Worm (Caenorhabditis elegans) whole organism, young adult: ENCODE results near the gene mrp-5.

Experiments used
- B0019.2 ChIP-seq: fragments of 200-800 bp; sonication (Bioruptor generic); conservative IDR thresholded peaks from 2 replicates; pipeline ENCODE4 v1.3.6; 2022; ENCODE audit warnings: missing genetic modification reagents, missing genetic modification characterization, missing compliant biosample characterization
- B0336.3 ChIP-seq: fragments of 200-800 bp; sonication (Bioruptor generic); IDR thresholded peaks from 2 replicates; pipeline ENCODE4 v1.3.6; 2022; ENCODE audit warnings: missing genetic modification characterization, missing compliant biosample characterization
- C17E4.6 ChIP-seq: fragments of 200-800 bp; sonication (Bioruptor generic); IDR thresholded peaks from 2 replicates; pipeline ENCODE4 v1.3.6; 2022; ENCODE audit warnings: missing genetic modification reagents, missing genetic modification characterization, missing compliant biosample characterization
- D2030.7 ChIP-seq: fragments of 200-800 bp; sonication (Bioruptor generic); IDR thresholded peaks from 2 replicates; pipeline ENCODE4 v1.3.6; 2022; ENCODE audit warnings: missing genetic modification reagents, missing genetic modification characterization, missing compliant biosample characterization
- F39B2.1 ChIP-seq: fragments of 200-800 bp; sonication (Bioruptor generic); IDR thresholded peaks from 2 replicates; pipeline ENCODE4 v1.3.6; 2022; ENCODE audit warnings: missing genetic modification reagents, missing genetic modification characterization, missing compliant biosample characterization
- F57A8.1 ChIP-seq: fragments of 200-800 bp; sonication (Bioruptor generic); optimal IDR thresholded peaks from 2 replicates; lab custom pipeline; 2018; ENCODE audit warnings: mild to moderate bottlenecking, missing genetic modification characterization, moderate library complexity, missing compliant biosample characterization
- Y79H2A.3 ChIP-seq: fragments of 200-800 bp; sonication (Bioruptor generic); conservative IDR thresholded peaks from 2 replicates; pipeline ENCODE4 v1.3.6; 2022; ENCODE audit warnings: missing genetic modification reagents, missing genetic modification characterization, missing compliant biosample characterization
- Y95B8A.8 ChIP-seq: fragments of 200-800 bp; sonication (Bioruptor generic); IDR thresholded peaks from 2 replicates; pipeline ENCODE4 v1.3.6; 2022; ENCODE audit warnings: missing genetic modification reagents, missing genetic modification characterization, missing compliant biosample characterization
- ama-1 ChIP-seq, 3 experiments: fragments of 150-350 bp in 1 of 3; sonication (generic microtip) in 2 of 3; optimal IDR thresholded peaks; 2 replicates each; lab custom pipeline; 2014 to 2018; ENCODE audit warnings: missing biosample characterization in 2 of 3, missing genetic modification characterization in 2 of 3, missing genetic modification reagents in 2 of 3
- attf-6 ChIP-seq: fragments of 200-800 bp; sonication (Bioruptor generic); IDR thresholded peaks from 2 replicates; pipeline ENCODE4 v1.3.6; 2022; ENCODE audit warnings: missing genetic modification reagents, missing genetic modification characterization, missing compliant biosample characterization
- bed-2 ChIP-seq: fragments of 200-800 bp; sonication (Bioruptor generic); IDR thresholded peaks from 2 replicates; pipeline ENCODE4 v1.3.6; 2022; ENCODE audit warnings: missing genetic modification reagents, missing genetic modification characterization, missing compliant biosample characterization
- ccch-3 ChIP-seq: fragments of 200-800 bp; sonication (Bioruptor generic); optimal IDR thresholded peaks from 2 replicates; lab custom pipeline; 2018; ENCODE audit warnings: mild to moderate bottlenecking, missing genetic modification characterization, missing compliant biosample characterization
- ceh-40 ChIP-seq: fragments of 200-800 bp; sonication (Bioruptor generic); IDR thresholded peaks from 2 replicates; pipeline ENCODE4 v1.3.6; 2022; ENCODE audit warnings: missing genetic modification characterization, missing compliant biosample characterization
- ceh-58 ChIP-seq: fragments of 200-800 bp; sonication (Bioruptor generic); IDR thresholded peaks from 2 replicates; pipeline ENCODE4 v1.3.6; 2022; ENCODE audit warnings: missing genetic modification characterization, missing compliant biosample characterization
- ceh-79 ChIP-seq: sonication (generic microtip); optimal IDR thresholded peaks from 2 replicates; lab custom pipeline; 2017; ENCODE audit warnings: mild to moderate bottlenecking, missing genetic modification characterization, missing compliant biosample characterization
- chd-7 ChIP-seq: sonication (generic microtip); optimal IDR thresholded peaks from 2 replicates; lab custom pipeline; 2016; ENCODE audit warnings: mild to moderate bottlenecking, missing genetic modification characterization, moderate library complexity, missing compliant biosample characterization
- dox-1 ChIP-seq: fragments of 200-800 bp; sonication (Bioruptor generic); IDR thresholded peaks from 2 replicates; pipeline ENCODE4 v1.3.6; 2022; ENCODE audit warnings: missing genetic modification reagents, missing genetic modification characterization, missing compliant biosample characterization
- egl-18 ChIP-seq: fragments of 200-800 bp; sonication (Bioruptor generic); IDR thresholded peaks from 2 replicates; pipeline ENCODE4 v1.3.6; 2022; ENCODE audit warnings: missing genetic modification reagents, missing genetic modification characterization, missing compliant biosample characterization
- ekl-4 ChIP-seq: fragments of 200-800 bp; sonication (Bioruptor generic); IDR thresholded peaks from 2 replicates; pipeline ENCODE4 v1.3.6; 2022; ENCODE audit warnings: missing genetic modification reagents, missing genetic modification characterization, missing compliant biosample characterization
- fkh-3 ChIP-seq: sonication (generic microtip); optimal IDR thresholded peaks from 2 replicates; lab custom pipeline; 2016; ENCODE audit warnings: mild to moderate bottlenecking, missing genetic modification characterization, missing compliant biosample characterization
- him-1 ChIP-seq: sonication (generic microtip); optimal IDR thresholded peaks from 2 replicates; lab custom pipeline; 2016; ENCODE audit warnings: missing genotype, missing genetic modification reagents, missing genetic modification characterization, missing compliant biosample characterization
- let-526 ChIP-seq: fragments of 200-800 bp; sonication (Bioruptor generic); IDR thresholded peaks from 2 replicates; pipeline ENCODE4 v1.3.6; 2022; ENCODE audit warnings: missing genetic modification reagents, missing genetic modification characterization, missing compliant biosample characterization
- lin-40 ChIP-seq: sonication (generic microtip); optimal IDR thresholded peaks from 2 replicates; lab custom pipeline; 2016; ENCODE audit warnings: missing genetic modification characterization, mild to moderate bottlenecking, missing compliant biosample characterization, missing genotype, missing genetic modification reagents
- lin-54 ChIP-seq: fragments of 200-800 bp; sonication (Bioruptor generic); optimal IDR thresholded peaks from 2 replicates; lab custom pipeline; 2018; ENCODE audit warnings: mild to moderate bottlenecking, missing genetic modification characterization, missing compliant biosample characterization
- lir-1 ChIP-seq: fragments of 200-800 bp; sonication (Bioruptor generic); conservative IDR thresholded peaks from 2 replicates; pipeline ENCODE4 v1.3.6; 2022; ENCODE audit warnings: missing genetic modification reagents, missing genetic modification characterization, missing compliant biosample characterization
- madf-10 ChIP-seq: sonication (generic microtip); optimal IDR thresholded peaks from 2 replicates; lab custom pipeline; 2016; ENCODE audit warnings: mild to moderate bottlenecking, missing genetic modification characterization, missing compliant biosample characterization
- madf-6 ChIP-seq: fragments of 200-800 bp; sonication (Bioruptor generic); IDR thresholded peaks from 2 replicates; pipeline ENCODE4 v1.3.6; 2022; ENCODE audit warnings: missing genetic modification reagents, missing genetic modification characterization, missing compliant biosample characterization
- mel-28 ChIP-seq: sonication (generic microtip); optimal IDR thresholded peaks from 2 replicates; lab custom pipeline; 2016; ENCODE audit warnings: borderline replicate concordance, mild to moderate bottlenecking, missing genetic modification characterization, missing compliant biosample characterization
- nhr-27 ChIP-seq: fragments of 200-800 bp; sonication (Bioruptor generic); optimal IDR thresholded peaks from 2 replicates; lab custom pipeline; 2018; ENCODE audit warnings: mild to moderate bottlenecking, missing genetic modification characterization, moderate library complexity, missing compliant biosample characterization
- nhr-90 ChIP-seq: sonication (generic microtip); optimal IDR thresholded peaks from 2 replicates; lab custom pipeline; 2016; ENCODE audit warnings: missing genotype, mild to moderate bottlenecking, missing genetic modification characterization, missing compliant biosample characterization
- pha-4 ChIP-seq: fragments of 150-350 bp; sonication (generic microtip); optimal IDR thresholded peaks from 2 replicates; lab custom pipeline; 2014; ENCODE audit warnings: missing biosample characterization, missing genetic modification reagents, missing genetic modification characterization
- rcor-1 ChIP-seq: fragments of 200-800 bp; sonication (Bioruptor generic); IDR thresholded peaks from 2 replicates; pipeline ENCODE4 v1.3.6; 2022; ENCODE audit warnings: missing genetic modification reagents, missing genetic modification characterization, missing compliant biosample characterization
- rec-8 ChIP-seq, 2 experiments: sonication (generic microtip); optimal IDR thresholded peaks; 2 replicates each; lab custom pipeline; 2016; ENCODE audit warnings: mild to moderate bottlenecking in 2 of 2, missing genetic modification characterization in 2 of 2, missing genetic modification reagents in 2 of 2, missing genotype in 2 of 2, missing biosample characterization in 1 of 2, missing compliant biosample characterization in 1 of 2, moderate library complexity in 1 of 2
- sea-2 ChIP-seq: fragments of 200-800 bp; sonication (Bioruptor generic); IDR thresholded peaks from 2 replicates; pipeline ENCODE4 v1.3.6; 2022; ENCODE audit warnings: missing genetic modification characterization, missing compliant biosample characterization
- snpc-3.4 ChIP-seq: sonication (generic microtip); optimal IDR thresholded peaks from 2 replicates; lab custom pipeline; 2017; ENCODE audit warnings: missing genetic modification characterization, mild to moderate bottlenecking, missing compliant biosample characterization, antibody characterized with exemption, moderate library complexity, missing genotype, missing genetic modification reagents
- snpc-4 ChIP-seq, 5 experiments: fragments of 150-350 bp in 1 of 5; sonication (generic microtip) in 4 of 5; optimal IDR thresholded peaks; 2 replicates each; lab custom pipeline; 2014 to 2018; ENCODE audit warnings: missing genetic modification characterization in 5 of 5, missing biosample characterization in 3 of 5, antibody characterized with exemption in 2 of 5, mild to moderate bottlenecking in 2 of 5, missing compliant biosample characterization in 2 of 5, missing genotype in 2 of 5, moderate library complexity in 2 of 5, missing genetic modification reagents in 1 of 5
- somi-1 ChIP-seq: fragments of 200-800 bp; sonication (Bioruptor generic); optimal IDR thresholded peaks from 2 replicates; lab custom pipeline; 2018; ENCODE audit warnings: mild to moderate bottlenecking, missing genetic modification characterization, missing compliant biosample characterization
- tbp1 ChIP-seq: fragments of 200-800 bp; sonication (Bioruptor generic); optimal IDR thresholded peaks from 2 replicates; lab custom pipeline; 2018; ENCODE audit warnings: mild to moderate bottlenecking, missing genetic modification characterization, missing compliant biosample characterization
- unc-62 ChIP-seq: fragments of 150-350 bp; optimal IDR thresholded peaks from 2 replicates; lab custom pipeline; 2014; ENCODE audit warnings: missing biosample characterization, missing genetic modification reagents, missing genetic modification characterization
- ztf-25 ChIP-seq: fragments of 200-800 bp; sonication (Bioruptor generic); IDR thresholded peaks from 2 replicates; pipeline ENCODE4 v1.3.6; 2022; ENCODE audit warnings: missing genetic modification reagents, missing genetic modification characterization, missing compliant biosample characterization

mrp-5 gene

DNA sequence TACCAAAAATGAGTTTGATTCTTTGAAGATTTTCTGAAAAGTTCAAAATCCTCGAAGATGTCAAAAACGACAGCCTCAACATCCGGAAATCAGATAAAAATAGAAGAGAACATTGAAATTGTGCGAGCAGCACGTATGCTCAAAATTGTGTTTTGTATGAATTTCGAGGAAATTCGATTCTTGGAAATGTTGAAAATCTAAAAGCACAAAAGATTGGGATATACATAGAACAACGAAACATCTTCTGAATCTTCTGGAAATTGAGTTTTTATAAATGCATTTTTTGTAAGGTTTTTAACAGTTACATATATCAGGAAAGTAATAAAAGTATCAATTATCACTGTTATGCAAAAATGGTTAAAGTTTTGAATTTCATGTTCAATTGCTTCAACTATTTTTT is 35.4 kb downstream of the mrp-5 start:
- no peak for TF ChIP-seq F57A8.1 (GFP tag; lab: Kevin White, UChicago)
- no peak for TF ChIP-seq Y95B8A.8
- no peak for TF ChIP-seq rec-8 (tag; optimal IDR thresholded peaks at IDR 0.05; lab: Kevin White, UChicago)
- TF ChIP-seq unc-62 (GFP tag; lab: Kevin White, UChicago) = no peak
- no peak for TF ChIP-seq ccch-3 (GFP tag; lab: Kevin White, UChicago)
- no peak for TF ChIP-seq madf-6 (GFP tag; lab: Robert Waterston, UW)
- TF ChIP-seq dox-1 (GFP tag; lab: Robert Waterston, UW) = no peak
- TF ChIP-seq rcor-1 = no peak
- TF ChIP-seq madf-10 = no peak
- no peak for TF ChIP-seq sea-2 (GFP tag; lab: Robert Waterston, UW)
- TF ChIP-seq F39B2.1 = no peak

DNA sequence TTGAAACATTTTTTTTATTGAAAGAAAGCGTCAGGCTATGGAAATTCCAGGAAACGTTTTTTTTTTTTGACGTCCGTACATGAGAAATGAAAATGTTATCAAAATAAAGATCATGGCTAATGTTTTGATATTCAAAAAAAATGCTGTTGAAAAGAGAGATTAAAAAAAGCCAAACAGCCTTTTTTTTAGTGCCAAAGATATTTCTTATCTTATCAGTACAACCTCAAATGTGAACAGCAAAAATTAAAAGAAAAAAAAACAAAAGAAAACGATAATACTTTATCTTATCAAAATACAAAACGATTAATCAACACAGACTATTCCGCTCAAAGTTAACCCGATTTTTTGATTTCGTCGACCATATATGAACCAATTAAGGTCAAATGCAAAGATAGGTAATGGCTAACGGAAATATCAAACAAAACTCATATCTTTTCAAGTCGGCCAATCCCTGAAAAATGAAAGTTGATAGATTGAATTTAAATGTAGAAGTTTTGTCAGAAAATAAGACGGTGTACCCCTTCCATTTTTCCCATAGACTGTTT is 38.8 kb downstream of the mrp-5 start:
- TF ChIP-seq pha-4 (no peak), B0019.2 (GFP tag; lab: Robert Waterston, UW) (no peak), nhr-90 (tag; lab: Kevin White, UChicago) (no peak), F57A8.1 (GFP tag; lab: Kevin White, UChicago) (no peak), fkh-3 (tag; lab: Kevin White, UChicago) (no peak), Y79H2A.3 (GFP tag; lab: Robert Waterston, UW) (no peak), let-526 (GFP tag; lab: Robert Waterston, UW) (no peak), chd-7 (tag; lab: Kevin White, UChicago) (no peak), tbp1 (no peak), mel-28 (tag; lab: Kevin White, UChicago) (no peak), ztf-25 (GFP tag; lab: Robert Waterston, UW) (no peak), lin-54 (GFP tag; lab: Kevin White, UChicago) (no peak), somi-1 (GFP tag; lab: Kevin White, UChicago) (no peak), egl-18 (GFP tag; lab: Robert Waterston, UW) (no peak), him-1 (no peak), B0336.3 (GFP tag; lab: Robert Waterston, UW) (no peak), ceh-40 (GFP tag; lab: Robert Waterston, UW) (no peak), ekl-4 (GFP tag; lab: Robert Waterston, UW) (no peak), lin-40 (no peak)

DNA sequence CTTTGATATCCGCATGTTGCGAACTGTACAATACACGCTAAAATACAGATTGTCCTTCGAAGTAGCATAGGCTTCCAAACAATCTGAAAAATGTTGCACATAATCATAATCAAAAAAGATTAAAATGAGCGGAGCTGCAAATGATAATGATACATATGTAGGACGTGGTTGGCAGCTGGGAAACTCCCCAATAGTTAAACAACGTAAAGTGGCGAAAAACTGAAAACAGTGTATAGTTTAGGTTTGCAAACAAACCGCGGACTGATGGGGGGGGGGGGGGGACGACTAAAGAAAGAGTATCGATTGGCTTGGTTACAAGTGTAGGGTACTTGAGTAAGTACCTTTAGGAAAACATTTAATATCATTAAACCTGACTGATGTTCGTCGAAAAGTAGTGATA is 41.0 kb downstream of the mrp-5 start, which contains the start of gene hex-5:
Gene hex-5, minus strand, starts transcription at position 101 of the 400 bp plus-strand sequence.
- TF ChIP-seq snpc-4 (GFP tag; optimal IDR thresholded peaks at IDR 0.05; lab: Kevin White, UChicago) = no peak
- no peak for TF ChIP-seq snpc-4 (tag; optimal IDR thresholded peaks at IDR 0.05; lab: Kevin White, UChicago)
- TF ChIP-seq nhr-27 (tag; lab: Kevin White, UChicago) = no peak
- TF ChIP-seq D2030.7 (GFP tag; lab: Robert Waterston, UW) = no peak
- TF ChIP-seq ccch-3 (GFP tag; lab: Kevin White, UChicago) = no peak
- no peak for TF ChIP-seq ceh-79 (tag; lab: Kevin White, UChicago)
- no peak for TF ChIP-seq lir-1 (GFP tag; lab: Robert Waterston, UW)
- TF ChIP-seq lin-40 = no peak
- no peak for TF ChIP-seq bed-2 (GFP tag; lab: Robert Waterston, UW)
- no peak for TF ChIP-seq C17E4.6 (GFP tag; lab: Robert Waterston, UW)
- no peak for TF ChIP-seq ama-1 (optimal IDR thresholded peaks at IDR 0.05; lab: Kevin White, UChicago)
- TF ChIP-seq ama-1 (GFP tag; optimal IDR thresholded peaks at IDR 0.05; lab: Kevin White, UChicago) = no peak
- no peak for TF ChIP-seq attf-6 (GFP tag; lab: Robert Waterston, UW)
- no peak for TF ChIP-seq ceh-58 (GFP tag; lab: Robert Waterston, UW)
- no peak for TF ChIP-seq snpc-3.4
